Fruit fly (Drosophila melanogaster): ENCODE data around the gene Fur1.

Fur1 gene

dm6 chr3R:25472635-25473552, at the start of gene Fur1, which contains the start of gene Vps33B (continued):
- TF ChIP-seq CG10431 (GFP tag; optimal IDR thresholded peaks at IDR 0.05), result peak; percentile 86
- TF ChIP-seq Fer2 (tag; optimal IDR thresholded peaks at IDR 0.05), result peak; percentile 93
- peak; percentile 98 for TF ChIP-seq az2 (GFP tag; optimal IDR thresholded peaks at IDR 0.05)
- TF ChIP-seq CG15601 (tag; optimal IDR thresholded peaks at IDR 0.05), result peak; percentile 95

- TF ChIP-seq BtbVII (GFP tag; optimal IDR thresholded peaks at IDR 0.05) (peak; percentile 1), Ssrp (tag; optimal IDR thresholded peaks at IDR 0.05) (peak; percentile 39), Hmr (GFP tag; optimal IDR thresholded peaks at IDR 0.05) (peak; percentile 48), nau (GFP tag; optimal IDR thresholded peaks at IDR 0.05) (peak; percentile 0), nmo (GFP tag; optimal IDR thresholded peaks at IDR 0.05) (peak; percentile 55), mld (GFP tag; IDR thresholded peaks at IDR 0.05; ENCODE audit: partially characterized antibody) (no peak), gem (tag; optimal IDR thresholded peaks at IDR 0.05) (peak; percentile 60), pros (GFP tag; optimal IDR thresholded peaks at IDR 0.05) (peak; percentile 29), Meics (GFP tag; optimal IDR thresholded peaks at IDR 0.05) (peak; percentile 26), CG14710 (tag; optimal IDR thresholded peaks at IDR 0.05) (peak; percentile 18), tap (tag; optimal IDR thresholded peaks at IDR 0.05) (no peak), CG12391 (tag; optimal IDR thresholded peaks at IDR 0.05) (peak; percentile 23), CG13287 (GFP tag; IDR thresholded peaks at IDR 0.05; ENCODE audit: partially characterized antibody) (no peak), CG8388 (GFP tag; optimal IDR thresholded peaks at IDR 0.05) (peak; percentile 25), CG10267 (tag; optimal IDR thresholded peaks at IDR 0.05) (peak; percentile 1), CG14014 (GFP tag; IDR thresholded peaks at IDR 0.05) (no peak), CG11456 (GFP tag; IDR thresholded peaks at IDR 0.05) (no peak), CG13775 (GFP tag; optimal IDR thresholded peaks at IDR 0.05) (peak; percentile 5), lab (GFP tag; optimal IDR thresholded peaks at IDR 0.05) (peak; percentile 3), Hsf (GFP tag; optimal IDR thresholded peaks at IDR 0.05) (peak; percentile 15), so (GFP tag; IDR thresholded peaks at IDR 0.05) (0 out of 3 replicates have a peak, but pooled peaks have one; percentile 25), CG1602 (GFP tag; optimal IDR thresholded peaks at IDR 0.05) (peak; percentile 12), chn (GFP tag; optimal IDR thresholded peaks at IDR 0.05) (peak; percentile 21), grau (tag; optimal IDR thresholded peaks at IDR 0.05) (peak; percentile 44), ATbp (GFP tag; optimal IDR thresholded peaks at IDR 0.05) (peak; percentile 41), unpg (GFP tag; optimal IDR thresholded peaks at IDR 0.05) (peak; percentile 32), CG10274 (GFP tag; optimal IDR thresholded peaks at IDR 0.05) (no peak), Dip2 (GFP tag; IDR thresholded peaks at IDR 0.05) (0 out of 2 replicates have a peak, but pooled peaks have one; percentile 11), Mad (GFP tag; optimal IDR thresholded peaks at IDR 0.05) (no peak), lmd (GFP tag; IDR thresholded peaks at IDR 0.05) (0 out of 2 replicates have a peak, but pooled peaks have one; percentile 8), Dbx (GFP tag; IDR thresholded peaks at IDR 0.05) (no peak), Fer2 (tag; optimal IDR thresholded peaks at IDR 0.05) (no peak), wor (GFP tag; IDR thresholded peaks at IDR 0.05) (peak; percentile 22; the same call in 1 of the 2 replicates), Oli (tag; optimal IDR thresholded peaks at IDR 0.05) (peak; percentile 40), CG6689 (GFP tag; IDR thresholded peaks at IDR 0.05) (0 out of 2 replicates have a peak, but pooled peaks have one; percentile 26), Sox102F (GFP tag; optimal IDR thresholded peaks at IDR 0.05) (peak; percentile 34), HHEX (GFP tag; optimal IDR thresholded peaks at IDR 0.05) (peak; percentile 25), CG11504 (tag; optimal IDR thresholded peaks at IDR 0.05) (peak; percentile 63), sob (GFP tag; IDR thresholded peaks at IDR 0.05) (0 out of 2 replicates have a peak, but pooled peaks have one; percentile 27), Xbp1 (GFP tag; optimal IDR thresholded peaks at IDR 0.05) (peak; percentile 12), Poxn (GFP tag; IDR thresholded peaks at IDR 0.05) (no peak)
Observed at dm6 chr3R:25519465-25520071, 46.7 kb upstream of the Fur1 start.
